Worm (Caenorhabditis elegans) whole organism, L2 larva: ENCODE data around the gene sel-11.

Experiments
- R02D3.7 ChIP-seq: fragments of 150-350 bp; optimal IDR thresholded peaks from 2 replicates; lab custom pipeline; 2014; ENCODE audit warnings: missing biosample characterization, missing genetic modification characterization
- Y55F3AM.14 ChIP-seq: fragments of 200-800 bp; sonication (Bioruptor generic); optimal IDR thresholded peaks from 2 replicates; lab custom pipeline; 2018; ENCODE audit warnings: mild to moderate bottlenecking, missing genetic modification characterization, missing compliant biosample characterization
- ZK546.5 ChIP-seq: sonication (generic microtip); optimal IDR thresholded peaks from 2 replicates; lab custom pipeline; 2017; ENCODE audit warnings: missing biosample characterization, missing genetic modification characterization
- aly-2 ChIP-seq: fragments of 150-350 bp; optimal IDR thresholded peaks from 2 replicates; lab custom pipeline; 2014; ENCODE audit warnings: missing biosample characterization, missing genetic modification characterization
- ama-1 ChIP-seq: fragments of 150-350 bp; optimal IDR thresholded peaks from 2 replicates; lab custom pipeline; 2018; ENCODE audit warnings: inconsistent platforms
- blmp-1 ChIP-seq: sonication (generic microtip); optimal IDR thresholded peaks from 2 replicates; lab custom pipeline; 2017; ENCODE audit warnings: missing genetic modification characterization, mild to moderate bottlenecking, missing compliant biosample characterization, antibody characterized with exemption, moderate library complexity; ENCODE audit not compliant: insufficient read depth
- ceh-82 ChIP-seq: fragments of 150-350 bp; optimal IDR thresholded peaks from 2 replicates; lab custom pipeline; 2014; ENCODE audit warnings: missing biosample characterization, missing genetic modification characterization
- crh-2 ChIP-seq: sonication (generic microtip); optimal IDR thresholded peaks from 2 replicates; lab custom pipeline; 2017; ENCODE audit warnings: missing biosample characterization, missing genetic modification characterization
- dmd-4 ChIP-seq: sonication (generic microtip); optimal IDR thresholded peaks from 2 replicates; lab custom pipeline; 2017; ENCODE audit warnings: missing biosample characterization, missing genetic modification characterization
- egl-27 ChIP-seq: sonication (generic microtip); optimal IDR thresholded peaks from 3 replicates; lab custom pipeline; 2017; ENCODE audit warnings: missing biosample characterization, missing genetic modification reagents, missing genetic modification characterization
- elt-3 ChIP-seq: sonication (generic microtip); optimal IDR thresholded peaks from 2 replicates; lab custom pipeline; 2017; ENCODE audit warnings: missing biosample characterization, missing genetic modification characterization
- fos-1 ChIP-seq: fragments of 150-350 bp; optimal IDR thresholded peaks from 2 replicates; lab custom pipeline; 2014; ENCODE audit warnings: missing biosample characterization, missing genetic modification characterization
- gmeb-1 ChIP-seq: fragments of 150-350 bp; optimal IDR thresholded peaks from 2 replicates; lab custom pipeline; 2014; ENCODE audit warnings: missing biosample characterization, missing genetic modification characterization
- lin-11 ChIP-seq: fragments of 150-350 bp; sonication (generic microtip); optimal IDR thresholded peaks from 2 replicates; lab custom pipeline; 2014; ENCODE audit warnings: missing biosample characterization, missing genetic modification characterization, inconsistent platforms, mixed read lengths
- lin-39 ChIP-seq: fragments of 150-350 bp; optimal IDR thresholded peaks from 2 replicates; lab custom pipeline; 2014; ENCODE audit warnings: missing biosample characterization, missing genetic modification reagents, missing genetic modification characterization
- lsy-2 ChIP-seq, 2 experiments: fragments of 150-350 bp in 1 of 2; sonication (generic microtip) in 1 of 2; optimal IDR thresholded peaks; 2 replicates each; lab custom pipeline; 2014 to 2017; ENCODE audit warnings: missing biosample characterization in 2 of 2, missing genetic modification characterization in 2 of 2
- mdl-1 ChIP-seq, 2 experiments: fragments of 150-350 bp in 1 of 2; sonication (generic microtip) in 1 of 2; optimal IDR thresholded peaks; 2 replicates each; lab custom pipeline; 2017; ENCODE audit warnings: missing biosample characterization in 2 of 2, missing genetic modification characterization in 2 of 2
- nhr-129 ChIP-seq: fragments of 150-350 bp; optimal IDR thresholded peaks from 2 replicates; lab custom pipeline; 2014; ENCODE audit warnings: missing biosample characterization, missing genetic modification characterization
- nhr-23 ChIP-seq: fragments of 150-350 bp; optimal IDR thresholded peaks from 2 replicates; lab custom pipeline; 2014; ENCODE audit warnings: missing biosample characterization, missing genetic modification reagents, missing genetic modification characterization
- nhr-237 ChIP-seq: fragments of 150-350 bp; optimal IDR thresholded peaks from 2 replicates; lab custom pipeline; 2014; ENCODE audit warnings: missing biosample characterization, missing genetic modification characterization
- nhr-6 ChIP-seq: fragments of 150-350 bp; optimal IDR thresholded peaks from 2 replicates; lab custom pipeline; 2014; ENCODE audit warnings: missing biosample characterization, missing genetic modification characterization
- sem-4 ChIP-seq: fragments of 150-350 bp; optimal IDR thresholded peaks from 2 replicates; lab custom pipeline; 2014; ENCODE audit warnings: missing biosample characterization, missing genetic modification reagents, missing genetic modification characterization
- skn-1 ChIP-seq: sonication (generic microtip); optimal IDR thresholded peaks from 2 replicates; lab custom pipeline; 2017; ENCODE audit warnings: missing biosample characterization, missing genetic modification characterization
- sma-3 ChIP-seq: sonication (generic microtip); optimal IDR thresholded peaks from 2 replicates; lab custom pipeline; 2016; ENCODE audit warnings: missing genetic modification reagents, missing genetic modification characterization, missing compliant biosample characterization
- sma-9 ChIP-seq, 2 experiments: fragments of 150-350 bp in 1 of 2; sonication (generic microtip) in 1 of 2; optimal IDR thresholded peaks; 2 replicates each; lab custom pipeline; 2014 to 2016; ENCODE audit warnings: missing genetic modification characterization in 2 of 2, mild to moderate bottlenecking in 1 of 2, missing biosample characterization in 1 of 2, missing compliant biosample characterization in 1 of 2, missing genetic modification reagents in 1 of 2, moderate library complexity in 1 of 2
- snpc-4 ChIP-seq: fragments of 150-350 bp; optimal IDR thresholded peaks from 2 replicates; lab custom pipeline; 2014; ENCODE audit warnings: missing biosample characterization, missing genetic modification characterization
- unc-39 ChIP-seq: fragments of 150-350 bp; optimal IDR thresholded peaks from 2 replicates; lab custom pipeline; 2014; ENCODE audit warnings: missing biosample characterization, missing genetic modification characterization
- unc-55 ChIP-seq: fragments of 150-350 bp; sonication (generic microtip); optimal IDR thresholded peaks from 3 replicates; lab custom pipeline; 2014; ENCODE audit warnings: missing biosample characterization, missing genetic modification reagents, missing genetic modification characterization
- unc-62 ChIP-seq: fragments of 150-350 bp; optimal IDR thresholded peaks from 2 replicates; lab custom pipeline; 2014; ENCODE audit warnings: missing biosample characterization, missing genetic modification reagents, missing genetic modification characterization
- zag-1 ChIP-seq: fragments of 150-350 bp; optimal IDR thresholded peaks from 2 replicates; lab custom pipeline; 2014; ENCODE audit warnings: missing biosample characterization, missing genetic modification characterization
- ztf-1 ChIP-seq: fragments of 200-800 bp; sonication (Bioruptor generic); conservative IDR thresholded peaks from 2 replicates; pipeline ENCODE4 v1.3.6; 2022; ENCODE audit warnings: missing genetic modification characterization, missing compliant biosample characterization
- ztf-11 ChIP-seq: sonication (generic microtip); optimal IDR thresholded peaks from 2 replicates; lab custom pipeline; 2017; ENCODE audit warnings: missing biosample characterization, missing genetic modification characterization
- ztf-4 ChIP-seq: fragments of 150-350 bp; optimal IDR thresholded peaks from 2 replicates; lab custom pipeline; 2014; ENCODE audit warnings: missing biosample characterization, missing genetic modification characterization

The sel-11 gene

ce11 chrV:11767028-11767427 lies at the start of gene sel-11:
Gene sel-11, plus strand, starts transcription at chrV:11767328.
- TF ChIP-seq ceh-82 (tag; lab: Kevin White, UChicago) (no peak), ztf-11 (tag; lab: Kevin White, UChicago) (no peak), nhr-129 (no peak)

ce11 chrV:11722858-11723257 lies 44.3 kb upstream of the sel-11 start:
- TF ChIP-seq sma-9 (GFP tag; optimal IDR thresholded peaks at IDR 0.05; lab: Kevin White, UChicago) (no peak), sma-9 (tag; optimal IDR thresholded peaks at IDR 0.05; lab: Kevin White, UChicago) (no peak), lsy-2 (tag; optimal IDR thresholded peaks at IDR 0.05; lab: Kevin White, UChicago) (no peak), gmeb-1 (tag; lab: Kevin White, UChicago) (no peak), blmp-1 (tag; lab: Kevin White, UChicago) (no peak), fos-1 (tag; lab: Kevin White, UChicago) (no peak), dmd-4 (no peak), nhr-237 (tag; lab: Kevin White, UChicago) (no peak), nhr-129 (no peak), nhr-6 (no peak)

DNA sequence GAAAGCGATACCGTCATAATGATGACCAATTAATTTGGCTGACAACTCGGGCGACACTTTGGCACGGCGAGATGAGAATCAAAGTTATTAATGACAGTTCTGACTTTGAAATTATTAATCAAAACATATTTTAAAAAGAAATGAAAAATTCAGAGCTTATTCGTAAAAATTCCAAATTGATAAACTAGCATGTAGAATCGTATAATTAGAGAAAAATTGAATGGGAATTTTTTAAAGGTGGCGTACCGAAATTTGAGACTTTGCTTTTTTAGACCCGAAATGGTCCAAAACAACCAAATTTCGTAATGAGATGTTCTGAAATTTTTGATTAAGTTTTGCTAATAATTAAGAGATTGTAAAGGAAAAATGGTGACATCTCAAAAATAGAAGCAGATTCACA lies 41.2 kb upstream of the sel-11 start, which contains the start of gene daf-11:
Gene daf-11, minus strand, starts transcription at position 101 of the 400 bp plus-strand sequence.
- TF ChIP-seq R02D3.7 (tag; lab: Kevin White, UChicago) (no peak), lin-39 (no peak), crh-2 (tag; lab: Kevin White, UChicago) (no peak), Y55F3AM.14 (GFP tag; lab: Kevin White, UChicago) (no peak), fos-1 (tag; lab: Kevin White, UChicago) (no peak), ztf-1 (no peak), nhr-6 (no peak), skn-1 (tag; lab: Kevin White, UChicago) (no peak), snpc-4 (no peak), aly-2 (tag; lab: Kevin White, UChicago) (no peak), unc-39 (no peak), sem-4 (tag; lab: Kevin White, UChicago) (no peak)
- TF ChIP-seq, all 48 proteins: peak for 0

DNA sequence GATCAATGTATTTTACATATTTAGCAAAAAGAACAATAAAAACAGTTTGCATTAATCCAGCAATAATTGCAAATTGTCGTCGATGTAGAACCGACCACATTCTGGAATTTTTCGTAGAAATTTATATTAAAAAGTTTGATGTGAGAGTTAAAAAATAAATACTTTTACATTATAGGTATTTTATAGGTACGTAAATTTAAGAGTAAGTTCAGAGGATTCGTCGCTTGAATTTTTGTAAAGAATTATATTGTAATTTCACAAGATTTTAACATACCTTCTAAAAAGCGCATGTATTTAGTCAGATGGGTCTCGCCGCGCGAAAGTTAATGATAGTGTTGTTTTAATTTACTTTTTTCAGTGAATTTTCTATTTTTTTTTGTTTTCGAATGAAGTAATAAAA lies 37.1 kb upstream of the sel-11 start, which contains the start of gene rhr-2:
Gene rhr-2, minus strand, starts transcription at position 101 of the 400 bp plus-strand sequence.
- TF ChIP-seq zag-1 (tag; lab: Kevin White, UChicago) = no peak
- TF ChIP-seq unc-55 (GFP tag; lab: Kevin White, UChicago) = no peak
- TF ChIP-seq, all 48 proteins: peak for 0

ce11 chrV:11732049-11732448 lies 35.1 kb upstream of the sel-11 start:
- TF ChIP-seq nhr-237 (tag; lab: Kevin White, UChicago) = no peak
- TF ChIP-seq skn-1 (tag; lab: Kevin White, UChicago) = no peak
- TF ChIP-seq R02D3.7 (tag; lab: Kevin White, UChicago) = no peak
- no peak for TF ChIP-seq gmeb-1 (tag; lab: Kevin White, UChicago)
- TF ChIP-seq ztf-1 = no peak
- no peak for TF ChIP-seq unc-62 (GFP tag; lab: Kevin White, UChicago)
- no peak for TF ChIP-seq fos-1 (tag; lab: Kevin White, UChicago)
- no peak for TF ChIP-seq mdl-1 (tag; optimal IDR thresholded peaks at IDR 0.05; lab: Kevin White, UChicago)
- TF ChIP-seq sma-3 (GFP tag; lab: Kevin White, UChicago) = no peak
- TF ChIP-seq lin-11 (tag; lab: Kevin White, UChicago) = no peak
- no peak for TF ChIP-seq elt-3 (tag; lab: Kevin White, UChicago)
- TF ChIP-seq ZK546.5 = no peak
- no peak for TF ChIP-seq ama-1
- TF ChIP-seq sma-9 (GFP tag; optimal IDR thresholded peaks at IDR 0.05; lab: Kevin White, UChicago) = no peak
- TF ChIP-seq sma-9 (tag; optimal IDR thresholded peaks at IDR 0.05; lab: Kevin White, UChicago) = no peak
- no peak for TF ChIP-seq egl-27 (tag; lab: Kevin White, UChicago)
- TF ChIP-seq Y55F3AM.14 (GFP tag; lab: Kevin White, UChicago) = no peak
- no peak for TF ChIP-seq aly-2 (tag; lab: Kevin White, UChicago)
- no peak for TF ChIP-seq nhr-23 (tag; lab: Kevin White, UChicago)
- no peak for TF ChIP-seq ztf-4 (tag; lab: Kevin White, UChicago)
